Fruit fly (Drosophila melanogaster) whole organism, embryonic: ENCODE results near the gene msps.

Experiments
- Adf1 ChIP-seq: fragments of 200-800 bp; sonication (Bioruptor generic); IDR thresholded peaks from 2 replicates; pipeline ENCODE4 v1.3.6; 2022; ENCODE audit warnings: missing biosample characterization, missing genetic modification characterization
- CG10209 ChIP-seq: fragments of 200-800 bp; sonication (Bioruptor generic); optimal IDR thresholded peaks from 3 replicates; lab custom pipeline; 2017; ENCODE audit warnings: missing biosample characterization, mild to moderate bottlenecking, missing genetic modification characterization, missing genetic modification reagents
- CG11560 ChIP-seq: fragments of 200-800 bp; sonication (Bioruptor generic); IDR thresholded peaks from 3 replicates; pipeline ENCODE4 v1.3.6; 2022; ENCODE audit warnings: missing biosample characterization, missing genetic modification characterization
- CG12236 ChIP-seq: fragments of 200-800 bp; sonication (Bioruptor generic); optimal IDR thresholded peaks from 2 replicates; lab custom pipeline; 2016; ENCODE audit warnings: missing biosample characterization, missing genetic modification characterization
- CG12744 ChIP-seq: fragments of 200-800 bp; sonication (Bioruptor generic); optimal IDR thresholded peaks from 2 replicates; lab custom pipeline; 2016; ENCODE audit warnings: missing biosample characterization, missing genetic modification characterization
- CG15073 ChIP-seq: fragments of 200-800 bp; sonication (Bioruptor generic); optimal IDR thresholded peaks from 2 replicates; lab custom pipeline; 2016; ENCODE audit warnings: missing biosample characterization, missing genetic modification characterization
- CG1529 ChIP-seq: fragments of 200-800 bp; sonication (Bioruptor generic); optimal IDR thresholded peaks from 3 replicates; lab custom pipeline; 2018; ENCODE audit warnings: missing biosample characterization, missing genetic modification characterization
- CG17568 ChIP-seq: fragments of 200-800 bp; sonication (Bioruptor generic); optimal IDR thresholded peaks from 2 replicates; lab custom pipeline; 2018; ENCODE audit warnings: missing biosample characterization, mild to moderate bottlenecking, missing genetic modification characterization, moderate library complexity
- CG1792 ChIP-seq: fragments of 200-800 bp; sonication (Bioruptor generic); optimal IDR thresholded peaks from 2 replicates; lab custom pipeline; 2016; ENCODE audit warnings: missing biosample characterization, missing genetic modification characterization
- CG2129 ChIP-seq: fragments of 200-800 bp; sonication (Bioruptor generic); IDR thresholded peaks from 2 replicates; pipeline ENCODE4 v1.3.6; 2022; ENCODE audit warnings: missing biosample characterization, missing genetic modification characterization; ENCODE audit not compliant: partially characterized antibody
- CG30020 ChIP-seq: fragments of 200-800 bp; optimal IDR thresholded peaks from 2 replicates; lab custom pipeline; 2019; ENCODE audit warnings: missing biosample characterization, mild to moderate bottlenecking, missing genetic modification characterization, moderate library complexity
- CG42726 ChIP-seq: fragments of 200-800 bp; sonication (Bioruptor generic); IDR thresholded peaks from 2 replicates; pipeline ENCODE4 v1.3.6; 2022; ENCODE audit warnings: missing biosample characterization, missing genetic modification characterization; ENCODE audit not compliant: partially characterized antibody
- CG4404 ChIP-seq: fragments of 200-800 bp; sonication (Bioruptor generic); IDR thresholded peaks from 2 replicates; pipeline ENCODE4 v1.3.6; 2022; ENCODE audit warnings: missing biosample characterization, missing genetic modification characterization
- CG5180 ChIP-seq: fragments of 200-800 bp; sonication (Bioruptor generic); optimal IDR thresholded peaks from 3 replicates; lab custom pipeline; 2017; ENCODE audit warnings: missing biosample characterization, missing genetic modification characterization, mild to moderate bottlenecking, moderate library complexity, missing genetic modification reagents
- CG7745 ChIP-seq: fragments of 200-800 bp; sonication (Bioruptor generic); optimal IDR thresholded peaks from 2 replicates; lab custom pipeline; 2018; ENCODE audit warnings: missing biosample characterization, mild to moderate bottlenecking, missing genetic modification characterization, moderate library complexity
- CG7839 ChIP-seq: fragments of 200-800 bp; sonication (Bioruptor generic); optimal IDR thresholded peaks from 3 replicates; lab custom pipeline; 2018; ENCODE audit warnings: missing biosample characterization, mild to moderate bottlenecking, missing genetic modification characterization, moderate library complexity
- CG9609 ChIP-seq: fragments of 200-800 bp; sonication (Bioruptor generic); optimal IDR thresholded peaks from 3 replicates; lab custom pipeline; 2016; ENCODE audit warnings: missing biosample characterization, missing genetic modification characterization
- D19B ChIP-seq: fragments of 200-800 bp; sonication (Bioruptor generic); optimal IDR thresholded peaks from 2 replicates; lab custom pipeline; 2017; ENCODE audit warnings: missing biosample characterization, mild to moderate bottlenecking, missing genetic modification characterization
- Dp ChIP-seq: fragments of 200-800 bp; sonication (Bioruptor generic); optimal IDR thresholded peaks from 2 replicates; lab custom pipeline; 2018; ENCODE audit warnings: missing biosample characterization, mild to moderate bottlenecking, missing genetic modification characterization, moderate library complexity
- Eip74EF ChIP-seq, 2 experiments: fragments of 200-800 bp in 1 of 2; fragments of >200 bp in 1 of 2; sonication (Bioruptor generic) in 1 of 2; optimal IDR thresholded peaks; 2 replicates each; lab custom pipeline; 2017 to 2019; ENCODE audit warnings: missing biosample characterization in 2 of 2, missing genetic modification characterization in 2 of 2, mild to moderate bottlenecking in 1 of 2, moderate library complexity in 1 of 2
- Fer1 ChIP-seq: fragments of 200-800 bp; sonication (Bioruptor generic); optimal IDR thresholded peaks from 2 replicates; lab custom pipeline; 2017; ENCODE audit warnings: missing biosample characterization, mild to moderate bottlenecking, missing genetic modification characterization
- HHEX ChIP-seq: fragments of 200-800 bp; sonication (Bioruptor generic); optimal IDR thresholded peaks from 3 replicates; lab custom pipeline; 2017; ENCODE audit warnings: missing biosample characterization, mild to moderate bottlenecking, missing genetic modification characterization, missing genetic modification reagents
- Med ChIP-seq: fragments of 200-800 bp; sonication (Bioruptor generic); peaks from one replicate; lab custom pipeline; 2016; ENCODE audit warnings: missing biosample characterization, missing genetic modification characterization, mild to moderate bottlenecking, inconsistent platforms, moderate library complexity
- Poxn ChIP-seq: fragments of 200-800 bp; sonication (Bioruptor generic); IDR thresholded peaks from 2 replicates; pipeline ENCODE4 v1.3.6; 2022; ENCODE audit warnings: missing biosample characterization, missing genetic modification characterization
- Stat92E ChIP-seq, 3 experiments: fragments of >200 bp in 2 of 3; fragments of 200-800 bp in 1 of 3; sonication (Bioruptor generic) in 1 of 3; optimal IDR thresholded peaks; 2 replicates each; lab custom pipeline; 2017 to 2019; ENCODE audit warnings: missing biosample characterization in 3 of 3, missing genetic modification characterization in 3 of 3, mild to moderate bottlenecking in 1 of 3, moderate library complexity in 1 of 3
- Trl ChIP-seq, 3 experiments: fragments of >200 bp in 2 of 3; fragments of 200-800 bp in 1 of 3; sonication (Bioruptor generic) in 1 of 3; optimal IDR thresholded peaks; 2 replicates in 1 of 3; 3 replicates in 2 of 3; lab custom pipeline; 2016 to 2017; ENCODE audit warnings: missing biosample characterization in 1 of 3, missing genetic modification characterization in 1 of 3
- ab ChIP-seq: fragments of 200-800 bp; sonication (Bioruptor generic); optimal IDR thresholded peaks from 2 replicates; lab custom pipeline; 2016; ENCODE audit warnings: missing biosample characterization, missing genetic modification characterization
- ac ChIP-seq: fragments of 200-800 bp; sonication (Bioruptor generic); optimal IDR thresholded peaks from 3 replicates; lab custom pipeline; 2017; ENCODE audit warnings: missing biosample characterization, mild to moderate bottlenecking, missing genetic modification characterization
- bcd ChIP-seq: fragments of 200-800 bp; sonication (Bioruptor generic); optimal IDR thresholded peaks from 2 replicates; lab custom pipeline; 2017; ENCODE audit warnings: missing biosample characterization, mild to moderate bottlenecking, missing genetic modification characterization
- bowl ChIP-seq: fragments of 200-800 bp; sonication (Bioruptor generic); IDR thresholded peaks from 2 replicates; pipeline ENCODE4 v1.3.6; 2022; ENCODE audit warnings: missing biosample characterization, missing genetic modification characterization
- cad ChIP-seq: fragments of >200 bp; optimal IDR thresholded peaks from 2 replicates; lab custom pipeline; 2017; ENCODE audit warnings: missing biosample characterization, missing genetic modification characterization
- crp ChIP-seq, 2 experiments: fragments of 200-800 bp; sonication (Bioruptor generic); optimal IDR thresholded peaks; 2 replicates in 1 of 2; 3 replicates in 1 of 2; lab custom pipeline; 2017; ENCODE audit warnings: missing biosample characterization in 2 of 2, missing genetic modification characterization in 2 of 2, mild to moderate bottlenecking in 1 of 2, moderate library complexity in 1 of 2
- dmrt11E ChIP-seq: fragments of 200-800 bp; sonication (Bioruptor generic); optimal IDR thresholded peaks from 3 replicates; lab custom pipeline; 2018; ENCODE audit warnings: missing biosample characterization, mild to moderate bottlenecking, missing genetic modification characterization, moderate library complexity
- grau ChIP-seq: fragments of 200-800 bp; optimal IDR thresholded peaks from 3 replicates; lab custom pipeline; 2019; ENCODE audit warnings: missing biosample characterization, mild to moderate bottlenecking, missing genetic modification characterization, moderate library complexity
- gsb ChIP-seq: fragments of 200-800 bp; sonication (Bioruptor generic); IDR thresholded peaks from 2 replicates; pipeline ENCODE4 v1.3.6; 2022; ENCODE audit warnings: missing biosample characterization, missing genetic modification characterization
- gsb-n ChIP-seq: fragments of 200-800 bp; sonication (Bioruptor generic); optimal IDR thresholded peaks from 3 replicates; lab custom pipeline; 2018; ENCODE audit warnings: missing biosample characterization, mild to moderate bottlenecking, missing genetic modification characterization
- kah ChIP-seq: fragments of 200-800 bp; sonication (Bioruptor generic); optimal IDR thresholded peaks from 2 replicates; lab custom pipeline; 2018; ENCODE audit warnings: missing biosample characterization, mild to moderate bottlenecking, missing genetic modification characterization
- ken ChIP-seq: fragments of 200-800 bp; sonication (Bioruptor generic); IDR thresholded peaks from 3 replicates; pipeline ENCODE4 v1.3.6; 2022; ENCODE audit warnings: missing biosample characterization, missing genetic modification characterization
- klu ChIP-seq: fragments of 200-800 bp; sonication (Bioruptor generic); IDR thresholded peaks from 2 replicates; pipeline ENCODE4 v1.3.6; 2022; ENCODE audit warnings: missing biosample characterization, missing genetic modification characterization
- oc ChIP-seq: fragments of 200-800 bp; sonication (Bioruptor generic); optimal IDR thresholded peaks from 2 replicates; lab custom pipeline; 2018; ENCODE audit warnings: missing biosample characterization, mild to moderate bottlenecking, missing genetic modification characterization, moderate library complexity
- pho ChIP-seq: fragments of 200-800 bp; sonication (Bioruptor generic); optimal IDR thresholded peaks from 2 replicates; lab custom pipeline; 2016; ENCODE audit warnings: missing biosample characterization, missing genetic modification characterization
- rib ChIP-seq: fragments of 200-800 bp; sonication (Bioruptor generic); IDR thresholded peaks from 2 replicates; pipeline ENCODE4 v1.3.6; 2022; ENCODE audit warnings: missing biosample characterization, missing genetic modification characterization
- sima ChIP-seq: fragments of 200-800 bp; sonication (Bioruptor generic); optimal IDR thresholded peaks from 2 replicates; lab custom pipeline; 2016; ENCODE audit warnings: missing biosample characterization, missing genetic modification characterization
- sisA ChIP-seq: fragments of 200-800 bp; sonication (Bioruptor generic); IDR thresholded peaks from 2 replicates; pipeline ENCODE4 v1.3.6; 2022; ENCODE audit warnings: missing biosample characterization, missing genetic modification characterization
- sug ChIP-seq: fragments of 200-800 bp; optimal IDR thresholded peaks from 2 replicates; lab custom pipeline; 2019; ENCODE audit warnings: missing biosample characterization, mild to moderate bottlenecking, missing genetic modification characterization, moderate library complexity
- trh ChIP-seq: fragments of 200-800 bp; sonication (Bioruptor generic); optimal IDR thresholded peaks from 2 replicates; lab custom pipeline; 2016; ENCODE audit warnings: missing biosample characterization, missing genetic modification characterization
- ttk ChIP-seq: fragments of 200-800 bp; sonication (Bioruptor generic); IDR thresholded peaks from 2 replicates; pipeline ENCODE4 v2.1.2; 2022; ENCODE audit warnings: missing biosample characterization, missing genetic modification characterization
- twi ChIP-seq: fragments of 200-800 bp; optimal IDR thresholded peaks from 2 replicates; lab custom pipeline; 2019; ENCODE audit warnings: missing biosample characterization, mild to moderate bottlenecking, missing genetic modification characterization, moderate library complexity

The msps gene

DNA sequence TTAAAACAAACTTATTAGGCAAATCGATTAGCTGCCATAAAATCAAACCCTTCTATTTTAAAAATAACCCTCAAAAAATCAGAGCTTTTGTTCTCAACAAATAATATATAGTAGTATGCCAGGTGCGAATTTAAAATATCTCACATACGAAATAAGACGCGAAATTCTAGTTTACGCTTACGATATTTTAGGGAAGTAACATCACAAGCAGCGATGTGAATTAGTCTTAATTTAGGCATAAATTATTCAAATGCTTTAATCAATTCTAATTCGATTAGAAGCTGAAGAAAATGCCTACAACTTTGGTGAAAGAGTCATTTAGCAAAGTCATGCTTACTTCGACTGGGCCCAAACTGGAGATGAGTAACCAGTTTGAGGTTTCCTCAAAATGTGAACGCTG lies 33.0 kb downstream of the msps start, which contains the start of gene sxe2:
Gene sxe2 (plus strand): TSS at position 301 of the 400 bp plus-strand sequence.
- no peak for TF ChIP-seq CG12236 (GFP tag; lab: Kevin White, UChicago)
- no peak for TF ChIP-seq CG17568 (GFP tag; lab: Kevin White, UChicago)
- no peak for TF ChIP-seq sug
- TF ChIP-seq CG15073 (GFP tag; lab: Kevin White, UChicago) = no peak
- no peak for TF ChIP-seq CG10209 (GFP tag; lab: Kevin White, UChicago)

DNA sequence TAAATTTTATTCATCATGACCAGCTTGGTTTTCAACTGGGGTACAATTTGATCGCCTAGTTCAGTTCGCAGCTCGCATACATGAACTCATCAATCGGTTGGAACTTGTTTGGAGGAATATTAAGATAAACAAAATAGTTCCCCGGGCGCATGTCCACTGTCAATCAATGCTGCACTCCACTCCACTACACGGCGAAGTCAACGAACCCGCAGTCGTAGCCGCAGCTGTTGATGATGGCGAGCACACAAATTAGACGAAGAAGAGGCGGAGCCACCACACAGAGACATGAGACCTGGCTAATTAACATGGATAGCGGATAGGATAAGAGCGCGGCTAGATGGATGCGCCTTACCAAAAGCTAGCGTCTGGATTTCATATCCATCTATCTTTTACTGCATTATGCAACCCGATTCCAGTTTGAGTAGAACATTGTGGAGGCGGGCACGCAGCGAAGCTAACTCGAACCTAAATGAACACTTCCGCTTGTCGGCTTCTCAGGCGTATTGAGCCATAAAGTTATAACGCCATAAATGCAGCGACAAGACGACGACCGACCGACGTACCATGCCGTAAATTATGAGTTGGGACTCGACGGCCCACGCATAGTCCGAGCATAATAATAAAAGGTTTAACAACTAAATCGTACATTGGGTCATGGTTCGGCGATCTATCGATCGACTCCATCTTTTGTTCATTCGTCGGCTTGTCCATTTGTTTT lies 41.5 kb downstream of the msps start:
- TF ChIP-seq kah (GFP tag; lab: Kevin White, UChicago) (no peak), Eip74EF (GFP tag; optimal IDR thresholded peaks at IDR 0.05; lab: Kevin White, UChicago) (peak in 1 of 2 experiments; percentile 72), ken (GFP tag; lab: Robert Waterston, UW) (no peak), bowl (GFP tag; lab: Robert Waterston, UW) (no peak), CG1529 (GFP tag; lab: Kevin White, UChicago) (peak; percentile 9), Fer1 (GFP tag; lab: Kevin White, UChicago) (no peak), crp (GFP tag; optimal IDR thresholded peaks at IDR 0.05; lab: Kevin White, UChicago) (no peak), ac (GFP tag; lab: Kevin White, UChicago) (no peak), HHEX (GFP tag; lab: Kevin White, UChicago) (no peak), ttk (no peak), oc (peak; percentile 37), CG42726 (GFP tag; lab: Robert Waterston, UW) (no peak), Adf1 (no peak), CG4404 (GFP tag; lab: Robert Waterston, UW) (no peak), CG30020 (no peak), CG5180 (GFP tag; lab: Kevin White, UChicago) (peak; percentile 68), CG7839 (tag; lab: Kevin White, UChicago) (no peak), cad (GFP tag; lab: Kevin White, UChicago) (no peak), CG12744 (no peak), CG2129 (GFP tag; lab: Robert Waterston, UW) (no peak), D19B (GFP tag; lab: Kevin White, UChicago) (no peak), twi (tag; lab: Kevin White, UChicago) (no peak), Med (GFP tag; lab: Kevin White, UChicago) (no peak), CG11560 (no peak), grau (tag; lab: Kevin White, UChicago) (no peak), gsb-n (tag; lab: Kevin White, UChicago) (peak; percentile 7), pho (GFP tag; lab: Kevin White, UChicago) (no peak), sisA (GFP tag; lab: Robert Waterston, UW) (no peak), trh (no peak), Poxn (GFP tag; lab: Robert Waterston, UW) (no peak), ab (no peak), dmrt11E (tag; lab: Kevin White, UChicago) (no peak), rib (GFP tag; lab: Robert Waterston, UW) (no peak), bcd (GFP tag; lab: Kevin White, UChicago) (no peak), sima (GFP tag; lab: Kevin White, UChicago) (no peak), CG9609 (GFP tag; lab: Kevin White, UChicago) (no peak), gsb (GFP tag; lab: Robert Waterston, UW) (no peak), klu (no peak), Stat92E (GFP tag; optimal IDR thresholded peaks at IDR 0.05; lab: Kevin White, UChicago) (no peak), Dp (GFP tag; lab: Kevin White, UChicago) (no peak), CG7745 (tag; lab: Kevin White, UChicago) (no peak), Trl (optimal IDR thresholded peaks at IDR 0.05; lab: Kevin White, UChicago) (no peak), Trl (GFP tag; optimal IDR thresholded peaks at IDR 0.05; lab: Kevin White, UChicago) (no peak), CG1792 (no peak)
